Worm (Caenorhabditis elegans) whole organism, young adult: ENCODE measurements around the gene K09E9.1.

Experiments used
- C06A6.2 ChIP-seq: fragments of 200-800 bp; sonication (Bioruptor generic); conservative IDR thresholded peaks from 2 replicates; pipeline ENCODE4 v1.3.6; 2022; ENCODE audit warnings: missing genetic modification characterization, missing compliant biosample characterization
- C17E4.6 ChIP-seq: fragments of 200-800 bp; sonication (Bioruptor generic); IDR thresholded peaks from 2 replicates; pipeline ENCODE4 v1.3.6; 2022; ENCODE audit warnings: missing genetic modification reagents, missing genetic modification characterization, missing compliant biosample characterization
- F23B12.7 ChIP-seq: sonication (generic microtip); optimal IDR thresholded peaks from 2 replicates; lab custom pipeline; 2017; ENCODE audit warnings: missing genetic modification characterization, mild to moderate bottlenecking, missing compliant biosample characterization, antibody characterized with exemption, moderate library complexity; ENCODE audit not compliant: insufficient read depth
- F37B4.10 ChIP-seq: fragments of 200-800 bp; sonication (Bioruptor generic); IDR thresholded peaks from 2 replicates; pipeline ENCODE4 v1.3.6; 2022; ENCODE audit warnings: missing genetic modification characterization, missing compliant biosample characterization
- F57C9.4 ChIP-seq: sonication (generic microtip); optimal IDR thresholded peaks from 2 replicates; lab custom pipeline; 2017; ENCODE audit warnings: mild to moderate bottlenecking, missing genetic modification characterization, missing compliant biosample characterization
- K12H6.12 ChIP-seq: fragments of 200-800 bp; sonication (Bioruptor generic); optimal IDR thresholded peaks from 2 replicates; lab custom pipeline; 2018; ENCODE audit warnings: mild to moderate bottlenecking, missing genetic modification characterization, missing compliant biosample characterization
- Y53F4B.3 ChIP-seq: fragments of 200-800 bp; sonication (Bioruptor generic); IDR thresholded peaks from 2 replicates; pipeline ENCODE4 v1.3.6; 2022; ENCODE audit warnings: missing genetic modification reagents, missing genetic modification characterization, missing compliant biosample characterization
- Y53G8AR.9 ChIP-seq: fragments of 200-800 bp; sonication (Bioruptor generic); conservative IDR thresholded peaks from 2 replicates; pipeline ENCODE4 v1.3.6; 2022; ENCODE audit warnings: missing genetic modification reagents, missing genetic modification characterization, missing compliant biosample characterization
- Y56A3A.18 ChIP-seq: fragments of 200-800 bp; sonication (Bioruptor generic); IDR thresholded peaks from 2 replicates; pipeline ENCODE4 v1.3.6; 2022; ENCODE audit warnings: missing genetic modification reagents, missing genetic modification characterization, missing compliant biosample characterization
- Y95B8A.8 ChIP-seq: fragments of 200-800 bp; sonication (Bioruptor generic); IDR thresholded peaks from 2 replicates; pipeline ENCODE4 v1.3.6; 2022; ENCODE audit warnings: missing genetic modification reagents, missing genetic modification characterization, missing compliant biosample characterization
- atf-7 ChIP-seq: sonication (generic microtip); optimal IDR thresholded peaks from 2 replicates; lab custom pipeline; 2017; ENCODE audit warnings: mild to moderate bottlenecking, missing genetic modification characterization, missing compliant biosample characterization
- attf-6 ChIP-seq: fragments of 200-800 bp; sonication (Bioruptor generic); IDR thresholded peaks from 2 replicates; pipeline ENCODE4 v1.3.6; 2022; ENCODE audit warnings: missing genetic modification reagents, missing genetic modification characterization, missing compliant biosample characterization
- bed-1 ChIP-seq: fragments of 200-800 bp; sonication (Bioruptor generic); IDR thresholded peaks from 2 replicates; pipeline ENCODE4 v1.3.6; 2022; ENCODE audit warnings: missing genetic modification reagents, missing genetic modification characterization, missing compliant biosample characterization
- cebp-1 ChIP-seq, 2 experiments: fragments of 200-800 bp in 1 of 2; sonication (Bioruptor generic) in 1 of 2; sonication (generic microtip) in 1 of 2; IDR thresholded peaks in 1 of 2; optimal IDR thresholded peaks in 1 of 2; 2 replicates each; pipeline versions ENCODE4 v1.3.6 to Lab custom; 2017 to 2022; ENCODE audit warnings: missing compliant biosample characterization in 2 of 2, missing genetic modification characterization in 2 of 2, mild to moderate bottlenecking in 1 of 2, missing genetic modification reagents in 1 of 2, moderate library complexity in 1 of 2
- chd-7 ChIP-seq: sonication (generic microtip); optimal IDR thresholded peaks from 2 replicates; lab custom pipeline; 2016; ENCODE audit warnings: mild to moderate bottlenecking, missing genetic modification characterization, moderate library complexity, missing compliant biosample characterization
- dox-1 ChIP-seq: fragments of 200-800 bp; sonication (Bioruptor generic); IDR thresholded peaks from 2 replicates; pipeline ENCODE4 v1.3.6; 2022; ENCODE audit warnings: missing genetic modification reagents, missing genetic modification characterization, missing compliant biosample characterization
- dpff-1 ChIP-seq: sonication (generic microtip); optimal IDR thresholded peaks from 2 replicates; lab custom pipeline; 2017; ENCODE audit warnings: mild to moderate bottlenecking, missing genetic modification characterization, missing compliant biosample characterization
- ekl-4 ChIP-seq: fragments of 200-800 bp; sonication (Bioruptor generic); IDR thresholded peaks from 2 replicates; pipeline ENCODE4 v1.3.6; 2022; ENCODE audit warnings: missing genetic modification reagents, missing genetic modification characterization, missing compliant biosample characterization
- ets-4 ChIP-seq: fragments of 200-800 bp; sonication (Bioruptor generic); optimal IDR thresholded peaks from 2 replicates; lab custom pipeline; 2018; ENCODE audit warnings: mild to moderate bottlenecking, missing genetic modification characterization, missing compliant biosample characterization
- gei-17 ChIP-seq: fragments of 200-800 bp; sonication (Bioruptor generic); optimal IDR thresholded peaks from 2 replicates; lab custom pipeline; 2018; ENCODE audit warnings: mild to moderate bottlenecking, missing genetic modification characterization, missing compliant biosample characterization
- hmg-20 ChIP-seq: fragments of 200-800 bp; sonication (Bioruptor generic); IDR thresholded peaks from 2 replicates; pipeline ENCODE4 v1.3.6; 2022; ENCODE audit warnings: missing genetic modification reagents, missing genetic modification characterization, missing compliant biosample characterization
- hsf-1 ChIP-seq: fragments of 200-800 bp; sonication (Bioruptor generic); IDR thresholded peaks from 2 replicates; pipeline ENCODE4 v1.3.6; 2022; ENCODE audit warnings: missing genetic modification reagents, missing genetic modification characterization, missing compliant biosample characterization
- lin-40 ChIP-seq: sonication (generic microtip); optimal IDR thresholded peaks from 2 replicates; lab custom pipeline; 2016; ENCODE audit warnings: missing genetic modification characterization, mild to moderate bottlenecking, missing compliant biosample characterization, missing genotype, missing genetic modification reagents
- lin-54 ChIP-seq: fragments of 200-800 bp; sonication (Bioruptor generic); optimal IDR thresholded peaks from 2 replicates; lab custom pipeline; 2018; ENCODE audit warnings: mild to moderate bottlenecking, missing genetic modification characterization, missing compliant biosample characterization
- lsy-27 ChIP-seq: sonication (generic microtip); optimal IDR thresholded peaks from 2 replicates; lab custom pipeline; 2017; ENCODE audit warnings: missing genetic modification characterization, mild to moderate bottlenecking, missing compliant biosample characterization, antibody characterized with exemption, missing genotype, borderline replicate concordance; ENCODE audit not compliant: insufficient read depth
- madf-3 ChIP-seq: fragments of 200-800 bp; sonication (Bioruptor generic); IDR thresholded peaks from 2 replicates; pipeline ENCODE4 v1.3.6; 2022; ENCODE audit warnings: missing genetic modification reagents, missing genetic modification characterization, missing compliant biosample characterization
- nhr-120 ChIP-seq: fragments of 200-800 bp; sonication (Bioruptor generic); IDR thresholded peaks from 2 replicates; pipeline ENCODE4 v1.3.6; 2022; ENCODE audit warnings: missing genetic modification characterization, missing compliant biosample characterization
- nhr-179 ChIP-seq: sonication (generic microtip); optimal IDR thresholded peaks from 2 replicates; lab custom pipeline; 2016; ENCODE audit warnings: mild to moderate bottlenecking, missing genetic modification characterization, missing compliant biosample characterization
- nhr-80 ChIP-seq: sonication (generic microtip); optimal IDR thresholded peaks from 2 replicates; lab custom pipeline; 2016; ENCODE audit warnings: missing genetic modification characterization, missing compliant biosample characterization
- nhr-90 ChIP-seq: sonication (generic microtip); optimal IDR thresholded peaks from 2 replicates; lab custom pipeline; 2016; ENCODE audit warnings: missing genotype, mild to moderate bottlenecking, missing genetic modification characterization, missing compliant biosample characterization
- repo-1 ChIP-seq: sonication (generic microtip); optimal IDR thresholded peaks from 2 replicates; lab custom pipeline; 2017; ENCODE audit warnings: mild to moderate bottlenecking, missing genetic modification characterization, missing compliant biosample characterization
- rpc-1 ChIP-seq, 2 experiments: fragments of 150-350 bp in 1 of 2; sonication (generic microtip) in 1 of 2; optimal IDR thresholded peaks; 2 replicates each; lab custom pipeline; 2014 to 2018; ENCODE audit warnings: missing biosample characterization in 1 of 2, missing genetic modification characterization in 1 of 2, missing genetic modification reagents in 1 of 2, missing genotype in 1 of 2
- sdz-38 ChIP-seq: sonication (generic microtip); optimal IDR thresholded peaks from 2 replicates; lab custom pipeline; 2016; ENCODE audit warnings: missing genotype, missing genetic modification characterization, missing compliant biosample characterization
- tbp1 ChIP-seq: fragments of 200-800 bp; sonication (Bioruptor generic); optimal IDR thresholded peaks from 2 replicates; lab custom pipeline; 2018; ENCODE audit warnings: mild to moderate bottlenecking, missing genetic modification characterization, missing compliant biosample characterization
- tbx-9 ChIP-seq: sonication (generic microtip); optimal IDR thresholded peaks from 2 replicates; lab custom pipeline; 2016; ENCODE audit warnings: borderline replicate concordance, missing genetic modification characterization, inconsistent platforms, missing compliant biosample characterization
- tlf-1 ChIP-seq: fragments of 200-800 bp; sonication (Bioruptor generic); optimal IDR thresholded peaks from 2 replicates; lab custom pipeline; 2018; ENCODE audit warnings: mild to moderate bottlenecking, missing genetic modification characterization, missing compliant biosample characterization
- unc-62 ChIP-seq: fragments of 150-350 bp; optimal IDR thresholded peaks from 2 replicates; lab custom pipeline; 2014; ENCODE audit warnings: missing biosample characterization, missing genetic modification reagents, missing genetic modification characterization
- ztf-22 ChIP-seq: fragments of 200-800 bp; sonication (Bioruptor generic); optimal IDR thresholded peaks from 2 replicates; lab custom pipeline; 2018; ENCODE audit warnings: mild to moderate bottlenecking, missing genetic modification characterization, moderate library complexity, missing compliant biosample characterization
- ztf-26 ChIP-seq: sonication (generic microtip); optimal IDR thresholded peaks from 2 replicates; lab custom pipeline; 2017; ENCODE audit warnings: missing genetic modification characterization, missing compliant biosample characterization

The K09E9.1 gene

DNA sequence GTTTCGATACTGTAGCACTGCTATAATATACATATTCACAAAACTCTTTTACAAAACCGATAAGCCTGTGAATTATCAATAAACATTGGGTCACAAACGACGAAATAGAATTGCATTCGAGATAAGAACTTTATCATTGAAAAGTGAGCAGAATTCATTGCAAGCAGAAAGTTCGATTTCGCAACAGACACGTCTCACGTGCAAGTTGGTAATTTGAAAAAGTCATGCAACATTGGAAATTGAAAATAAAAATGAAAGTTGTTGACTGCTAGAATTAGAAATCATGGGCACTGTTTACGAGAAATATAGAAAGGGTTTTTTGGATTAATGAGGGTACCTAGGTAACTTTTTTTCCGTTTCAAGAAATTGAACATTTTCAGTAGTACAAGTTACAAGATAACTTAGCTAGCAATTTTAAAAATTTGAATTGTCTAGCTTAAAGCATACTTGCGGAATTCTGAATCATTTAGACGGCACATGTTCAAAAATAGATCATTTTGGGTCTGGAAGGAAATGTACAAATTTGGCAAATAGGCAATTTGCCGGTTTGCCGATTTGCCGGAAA is 9.7 kb upstream of the K09E9.1 start (continued):
- TF ChIP-seq hsf-1 (GFP tag; lab: Robert Waterston, UW) (no peak), ztf-22 (GFP tag; lab: Kevin White, UChicago) (peak; percentile 77), ets-4 (GFP tag; lab: Kevin White, UChicago) (peak; percentile 32), unc-62 (GFP tag; lab: Kevin White, UChicago) (peak; percentile 49), lsy-27 (tag; lab: Kevin White, UChicago) (no peak), repo-1 (tag; lab: Kevin White, UChicago) (peak; percentile 49), lin-40 (tag; lab: Kevin White, UChicago) (peak; percentile 43), ztf-26 (tag; lab: Kevin White, UChicago) (peak; percentile 15), chd-7 (tag; lab: Kevin White, UChicago) (peak; percentile 50), F23B12.7 (tag; lab: Kevin White, UChicago) (peak; percentile 20), Y56A3A.18 (GFP tag; lab: Robert Waterston, UW) (peak; percentile 24; the same call in 1 of the 2 replicates), tbp1 (GFP tag; lab: Kevin White, UChicago) (peak; percentile 46), ekl-4 (GFP tag; lab: Robert Waterston, UW) (no peak), cebp-1 (GFP tag; IDR thresholded peaks at IDR 0.05; lab: Robert Waterston, UW) (peak; percentile 99), cebp-1 (tag; optimal IDR thresholded peaks at IDR 0.05; lab: Kevin White, UChicago) (peak; percentile 99), dpff-1 (no peak), Y53F4B.3 (GFP tag; lab: Robert Waterston, UW) (no peak), rpc-1 (optimal IDR thresholded peaks at IDR 0.05; lab: Kevin White, UChicago) (no peak), rpc-1 (tag; optimal IDR thresholded peaks at IDR 0.05; lab: Kevin White, UChicago) (no peak), hmg-20 (GFP tag; lab: Robert Waterston, UW) (0 out of 2 replicates have a peak, but pooled peaks have one; percentile 16), nhr-179 (tag; lab: Kevin White, UChicago) (no peak), sdz-38 (tag; lab: Kevin White, UChicago) (peak; percentile 51), madf-3 (GFP tag; lab: Robert Waterston, UW) (0 out of 2 replicates have a peak, but pooled peaks have one; percentile 64), F37B4.10 (GFP tag; lab: Robert Waterston, UW) (no peak), Y95B8A.8 (GFP tag; lab: Robert Waterston, UW) (0 out of 2 replicates have a peak, but pooled peaks have one; percentile 24), K12H6.12 (tag; lab: Kevin White, UChicago) (peak; percentile 38), lin-54 (GFP tag; lab: Kevin White, UChicago) (peak; percentile 15), Y53G8AR.9 (GFP tag; lab: Robert Waterston, UW) (0 out of 2 replicates have a peak, but pooled peaks have one; percentile 66), F57C9.4 (tag; lab: Kevin White, UChicago) (no peak), dox-1 (GFP tag; lab: Robert Waterston, UW) (peak; percentile 53), atf-7 (peak; percentile 71), tbx-9 (tag; lab: Kevin White, UChicago) (no peak), nhr-80 (peak; percentile 98), bed-1 (GFP tag; lab: Robert Waterston, UW) (no peak), attf-6 (GFP tag; lab: Robert Waterston, UW) (no peak), nhr-120 (GFP tag; lab: Robert Waterston, UW) (no peak), tlf-1 (GFP tag; lab: Kevin White, UChicago) (peak; percentile 46), C06A6.2 (GFP tag; lab: Robert Waterston, UW) (peak; percentile 51; the same call in 1 of the 2 replicates), nhr-90 (tag; lab: Kevin White, UChicago) (peak; percentile 68), C17E4.6 (GFP tag; lab: Robert Waterston, UW) (no peak), gei-17 (GFP tag; lab: Kevin White, UChicago) (peak; percentile 17)
- TF ChIP-seq, all 124 proteins: peak for 39
